Fruit fly (Drosophila melanogaster) whole organism: ENCODE results near the gene CG34117.

Experiments used
- CG8478 ChIP-seq: fragments of >200 bp; optimal IDR thresholded peaks from 2 replicates; lab custom pipeline; 2018; ENCODE audit warnings: inconsistent platforms
- EcR ChIP-seq, 2 experiments: fragments of >200 bp; optimal IDR thresholded peaks; 2 replicates each; lab custom pipeline; 2017; ENCODE audit warnings: missing biosample characterization in 2 of 2, missing genetic modification characterization in 2 of 2, missing genetic modification reagents in 2 of 2
- pan ChIP-seq: fragments of >200 bp; optimal IDR thresholded peaks from 2 replicates; lab custom pipeline; 2017
- psq ChIP-seq: fragments of >200 bp; optimal IDR thresholded peaks from 2 replicates; lab custom pipeline; 2017
- usp ChIP-seq: fragments of >200 bp; optimal IDR thresholded peaks from 2 replicates; lab custom pipeline; 2017; ENCODE audit warnings: missing biosample characterization, missing genetic modification characterization, mixed read lengths

dm6 chr3R:9404104-9404512, 4.3 kb upstream of the CG34117 start, which contains the start of the genes CG9356, BBIP1 and CG8135:
- no peak for TF ChIP-seq CG8478
- TF ChIP-seq psq (lab: Kevin White, UChicago), result no peak
- no peak for TF ChIP-seq pan (lab: Kevin White, UChicago)
- TF ChIP-seq usp (GFP tag; lab: Kevin White, UChicago), result no peak
- TF ChIP-seq EcR (GFP tag; optimal IDR thresholded peaks at IDR 0.05; lab: Kevin White, UChicago), result no peak
